Worm (Caenorhabditis elegans) whole organism, mixed stage, embryonic: ENCODE measurements around the gene pqn-76.
A peak's percentile ranks its signal among the peaks of the same experiment; 100 is the strongest.

Source experiments
- M03D4.4 ChIP-seq: sonication (generic microtip); optimal IDR thresholded peaks from 2 replicates; lab custom pipeline; 2017; ENCODE audit warnings: mild to moderate bottlenecking, missing genetic modification characterization, missing compliant biosample characterization
- bed-3 ChIP-seq: fragments of 200-800 bp; sonication (Bioruptor generic); optimal IDR thresholded peaks from 3 replicates; lab custom pipeline; 2018; ENCODE audit warnings: mild to moderate bottlenecking, missing genetic modification characterization, moderate library complexity, missing compliant biosample characterization
- blmp-1 ChIP-seq: fragments of 150-350 bp; optimal IDR thresholded peaks from 2 replicates; lab custom pipeline; 2014; ENCODE audit warnings: missing biosample characterization, missing genetic modification characterization
- ceh-39 ChIP-seq: fragments of 150-350 bp; optimal IDR thresholded peaks from 2 replicates; lab custom pipeline; 2014; ENCODE audit warnings: missing biosample characterization, missing genetic modification characterization
- ceh-43 ChIP-seq: fragments of 200-800 bp; sonication (Bioruptor generic); optimal IDR thresholded peaks from 2 replicates; lab custom pipeline; 2018; ENCODE audit warnings: mild to moderate bottlenecking, missing genetic modification characterization, moderate library complexity, missing compliant biosample characterization
- ceh-83 ChIP-seq: fragments of 200-800 bp; sonication (Bioruptor generic); optimal IDR thresholded peaks from 2 replicates; lab custom pipeline; 2018; ENCODE audit warnings: mild to moderate bottlenecking, missing genetic modification characterization, missing compliant biosample characterization
- ces-1 ChIP-seq: fragments of 150-350 bp; optimal IDR thresholded peaks from 2 replicates; lab custom pipeline; 2014; ENCODE audit warnings: missing biosample characterization, missing genetic modification reagents, missing genetic modification characterization
- cnd-1 ChIP-seq: fragments of 200-800 bp; sonication (Bioruptor generic); optimal IDR thresholded peaks from 2 replicates; lab custom pipeline; 2018; ENCODE audit warnings: mild to moderate bottlenecking, missing genetic modification characterization, missing compliant biosample characterization
- drap-1 ChIP-seq: fragments of 200-800 bp; sonication (Bioruptor generic); optimal IDR thresholded peaks from 3 replicates; lab custom pipeline; 2018; ENCODE audit warnings: mild to moderate bottlenecking, missing genetic modification characterization, missing compliant biosample characterization
- elt-1 ChIP-seq: sonication (generic microtip); optimal IDR thresholded peaks from 2 replicates; lab custom pipeline; 2017; ENCODE audit warnings: missing genetic modification characterization, mild to moderate bottlenecking, missing compliant biosample characterization, antibody characterized with exemption, moderate library complexity, borderline replicate concordance; ENCODE audit not compliant: insufficient read depth
- elt-3 ChIP-seq: fragments of 150-350 bp; optimal IDR thresholded peaks from 2 replicates; lab custom pipeline; 2014; ENCODE audit warnings: missing biosample characterization, missing genetic modification characterization
- flh-1 ChIP-seq: fragments of 200-800 bp; sonication (Bioruptor generic); optimal IDR thresholded peaks from 2 replicates; lab custom pipeline; 2018; ENCODE audit warnings: mild to moderate bottlenecking, missing genetic modification characterization, moderate library complexity, missing compliant biosample characterization
- ham-2 ChIP-seq: fragments of 200-800 bp; sonication (Bioruptor generic); optimal IDR thresholded peaks from 2 replicates; lab custom pipeline; 2018; ENCODE audit warnings: mild to moderate bottlenecking, missing genetic modification characterization, missing compliant biosample characterization
- hlh-1 ChIP-seq: fragments of 150-350 bp; optimal IDR thresholded peaks from 2 replicates; lab custom pipeline; 2014; ENCODE audit warnings: missing biosample characterization, missing genetic modification reagents, missing genetic modification characterization
- lin-13 ChIP-seq: fragments of 150-350 bp; optimal IDR thresholded peaks from 2 replicates; lab custom pipeline; 2014; ENCODE audit warnings: missing biosample characterization, missing genetic modification characterization
- lin-32 ChIP-seq: fragments of 200-800 bp; sonication (Bioruptor generic); optimal IDR thresholded peaks from 2 replicates; lab custom pipeline; 2018; ENCODE audit warnings: mild to moderate bottlenecking, missing genetic modification characterization, missing compliant biosample characterization
- lsy-2 ChIP-seq: fragments of 150-350 bp; optimal IDR thresholded peaks from 2 replicates; lab custom pipeline; 2014; ENCODE audit warnings: missing biosample characterization, missing genetic modification characterization
- mab-5 ChIP-seq: fragments of 150-350 bp; optimal IDR thresholded peaks from 2 replicates; lab custom pipeline; 2014; ENCODE audit warnings: missing biosample characterization, missing genetic modification characterization
- mep-1 ChIP-seq: fragments of 150-350 bp; optimal IDR thresholded peaks from 2 replicates; lab custom pipeline; 2017; ENCODE audit warnings: missing biosample characterization, missing genetic modification reagents, missing genetic modification characterization, inconsistent platforms
- mls-2 ChIP-seq: sonication (generic microtip); optimal IDR thresholded peaks from 2 replicates; lab custom pipeline; 2016; ENCODE audit warnings: mild to moderate bottlenecking, missing genetic modification characterization, moderate library complexity, missing compliant biosample characterization
- nhr-12 ChIP-seq: fragments of 150-350 bp; optimal IDR thresholded peaks from 2 replicates; lab custom pipeline; 2014; ENCODE audit warnings: missing biosample characterization, missing genetic modification characterization
- nhr-2 ChIP-seq: fragments of 150-350 bp; optimal IDR thresholded peaks from 2 replicates; lab custom pipeline; 2014; ENCODE audit warnings: missing biosample characterization, missing genetic modification characterization
- nhr-237 ChIP-seq: fragments of 150-350 bp; optimal IDR thresholded peaks from 2 replicates; lab custom pipeline; 2014; ENCODE audit warnings: missing biosample characterization, missing genetic modification characterization
- nhr-28 ChIP-seq: fragments of 150-350 bp; optimal IDR thresholded peaks from 2 replicates; lab custom pipeline; 2014; ENCODE audit warnings: missing biosample characterization, missing genetic modification characterization
- nhr-76 ChIP-seq: sonication (generic microtip); optimal IDR thresholded peaks from 2 replicates; lab custom pipeline; 2017; ENCODE audit warnings: missing biosample characterization, missing genetic modification characterization
- pha-4 ChIP-seq: fragments of 150-350 bp; optimal IDR thresholded peaks from 2 replicates; lab custom pipeline; 2018; ENCODE audit warnings: missing biosample characterization, missing genetic modification reagents, missing genetic modification characterization
- sem-2 ChIP-seq: fragments of 200-800 bp; sonication (Bioruptor generic); optimal IDR thresholded peaks from 2 replicates; lab custom pipeline; 2018; ENCODE audit warnings: mild to moderate bottlenecking, missing genetic modification characterization, missing compliant biosample characterization
- snpc-4 ChIP-seq: fragments of 150-350 bp; optimal IDR thresholded peaks from 2 replicates; lab custom pipeline; 2014; ENCODE audit warnings: missing biosample characterization, missing genetic modification characterization
- sptf-1 ChIP-seq: sonication (generic microtip); optimal IDR thresholded peaks from 2 replicates; lab custom pipeline; 2017; ENCODE audit warnings: mild to moderate bottlenecking, missing genetic modification characterization, moderate library complexity, missing compliant biosample characterization
- tbx-8 ChIP-seq: fragments of 200-800 bp; sonication (Bioruptor generic); optimal IDR thresholded peaks from 2 replicates; lab custom pipeline; 2018; ENCODE audit warnings: mild to moderate bottlenecking, missing genetic modification characterization, moderate library complexity, missing compliant biosample characterization
- unc-120 ChIP-seq: sonication (generic microtip); optimal IDR thresholded peaks from 2 replicates; lab custom pipeline; 2017; ENCODE audit warnings: missing genetic modification characterization, missing compliant biosample characterization; ENCODE audit not compliant: poor library complexity, severe bottlenecking
- unc-39 ChIP-seq: fragments of 150-350 bp; optimal IDR thresholded peaks from 2 replicates; lab custom pipeline; 2014; ENCODE audit warnings: missing biosample characterization, missing genetic modification characterization
- unc-62 ChIP-seq: fragments of 150-350 bp; optimal IDR thresholded peaks from 2 replicates; lab custom pipeline; 2014; ENCODE audit warnings: missing biosample characterization, missing genetic modification reagents, missing genetic modification characterization
- zip-8 ChIP-seq: fragments of 150-350 bp; optimal IDR thresholded peaks from 2 replicates; lab custom pipeline; 2014; ENCODE audit warnings: missing biosample characterization, missing genetic modification characterization
- ztf-11 ChIP-seq: fragments of 150-350 bp; optimal IDR thresholded peaks from 2 replicates; lab custom pipeline; 2014; ENCODE audit warnings: missing biosample characterization, missing genetic modification characterization

pqn-76 gene

ce11 chrIV:15561223-15561656 is 17.6 kb upstream of the pqn-76 start:
- TF ChIP-seq pha-4 (tag; lab: Kevin White, UChicago), result peak; percentile 54
- TF ChIP-seq ceh-83 (GFP tag; lab: Kevin White, UChicago), result no peak
- TF ChIP-seq tbx-8 (GFP tag; lab: Kevin White, UChicago), result no peak
- TF ChIP-seq lin-32 (GFP tag; lab: Kevin White, UChicago), result no peak
- TF ChIP-seq mls-2 (tag; lab: Kevin White, UChicago), result peak; percentile 66
- TF ChIP-seq mep-1 (tag; lab: Kevin White, UChicago), result peak; percentile 37
- TF ChIP-seq ceh-43 (GFP tag; lab: Kevin White, UChicago), result no peak
- peak; percentile 46 for TF ChIP-seq lsy-2
- TF ChIP-seq ztf-11 (tag; lab: Kevin White, UChicago), result no peak
- no peak for TF ChIP-seq blmp-1 (tag; lab: Kevin White, UChicago)
- TF ChIP-seq M03D4.4 (tag; lab: Kevin White, UChicago), result peak; percentile 47
- TF ChIP-seq unc-120, result peak; percentile 26
- no peak for TF ChIP-seq unc-39 (tag; lab: Kevin White, UChicago)
- TF ChIP-seq nhr-237 (tag; lab: Kevin White, UChicago), result no peak
- peak; percentile 17 for TF ChIP-seq nhr-2 (tag; lab: Kevin White, UChicago)
- no peak for TF ChIP-seq mab-5
- TF ChIP-seq sem-2, result no peak
- no peak for TF ChIP-seq flh-1 (GFP tag; lab: Kevin White, UChicago)
- TF ChIP-seq elt-3, result no peak
- no peak for TF ChIP-seq ceh-39
- TF ChIP-seq unc-62 (GFP tag; lab: Kevin White, UChicago), result no peak
- no peak for TF ChIP-seq elt-1 (tag; lab: Kevin White, UChicago)
- TF ChIP-seq ces-1 (GFP tag; lab: Kevin White, UChicago), result peak; percentile 81
- TF ChIP-seq snpc-4 (tag; lab: Kevin White, UChicago), result no peak
- peak; percentile 71 for TF ChIP-seq sptf-1 (tag; lab: Kevin White, UChicago)
- no peak for TF ChIP-seq nhr-76 (tag; lab: Kevin White, UChicago)
- peak; percentile 33 for TF ChIP-seq cnd-1 (tag; lab: Kevin White, UChicago)
- no peak for TF ChIP-seq nhr-28
- TF ChIP-seq nhr-12 (tag; lab: Kevin White, UChicago), result no peak
- TF ChIP-seq zip-8 (tag; lab: Kevin White, UChicago), result no peak
- no peak for TF ChIP-seq hlh-1 (tag; lab: Kevin White, UChicago)
- TF ChIP-seq lin-13 (tag; lab: Kevin White, UChicago), result peak; percentile 57
- TF ChIP-seq bed-3 (GFP tag; lab: Kevin White, UChicago), result no peak
- no peak for TF ChIP-seq ham-2 (GFP tag; lab: Kevin White, UChicago)
- TF ChIP-seq drap-1 (GFP tag; lab: Kevin White, UChicago), result no peak

ce11 chrIV:15564327-15564726 is 14.6 kb upstream of the pqn-76 start, which contains the start of gene Y105C5A.1:
Gene Y105C5A.1, minus strand, starts transcription at chrIV:15564427.
- TF ChIP-seq cnd-1 (tag; lab: Kevin White, UChicago), result no peak
- TF ChIP-seq unc-39 (tag; lab: Kevin White, UChicago), result no peak
- TF ChIP-seq nhr-76 (tag; lab: Kevin White, UChicago), result no peak
- no peak for TF ChIP-seq sptf-1 (tag; lab: Kevin White, UChicago)
- no peak for TF ChIP-seq ceh-39
- TF ChIP-seq elt-3, result no peak
- no peak for TF ChIP-seq flh-1 (GFP tag; lab: Kevin White, UChicago)
- no peak for TF ChIP-seq drap-1 (GFP tag; lab: Kevin White, UChicago)
- no peak for TF ChIP-seq lin-13 (tag; lab: Kevin White, UChicago)
- TF ChIP-seq blmp-1 (tag; lab: Kevin White, UChicago), result no peak
- no peak for TF ChIP-seq unc-120
- no peak for TF ChIP-seq unc-62 (GFP tag; lab: Kevin White, UChicago)
- TF ChIP-seq mls-2 (tag; lab: Kevin White, UChicago), result no peak
- no peak for TF ChIP-seq ceh-83 (GFP tag; lab: Kevin White, UChicago)
- no peak for TF ChIP-seq bed-3 (GFP tag; lab: Kevin White, UChicago)

ce11 chrIV:15570770-15571169 is 8.1 kb upstream of the pqn-76 start:
- TF ChIP-seq cnd-1 (tag; lab: Kevin White, UChicago) (no peak), nhr-237 (tag; lab: Kevin White, UChicago) (peak; percentile 63), ztf-11 (tag; lab: Kevin White, UChicago) (peak; percentile 25), nhr-28 (no peak), unc-120 (no peak), lin-32 (GFP tag; lab: Kevin White, UChicago) (no peak), zip-8 (tag; lab: Kevin White, UChicago) (no peak), sem-2 (no peak), elt-3 (peak; percentile 81), nhr-12 (tag; lab: Kevin White, UChicago) (no peak), lsy-2 (peak; percentile 97), snpc-4 (tag; lab: Kevin White, UChicago) (no peak), hlh-1 (tag; lab: Kevin White, UChicago) (peak; percentile 41), mep-1 (tag; lab: Kevin White, UChicago) (peak; percentile 43), nhr-76 (tag; lab: Kevin White, UChicago) (no peak), M03D4.4 (tag; lab: Kevin White, UChicago) (no peak), bed-3 (GFP tag; lab: Kevin White, UChicago) (no peak), ceh-39 (no peak), mab-5 (peak; percentile 36), lin-13 (tag; lab: Kevin White, UChicago) (peak; percentile 29), elt-1 (tag; lab: Kevin White, UChicago) (peak; percentile 22), flh-1 (GFP tag; lab: Kevin White, UChicago) (no peak), ces-1 (GFP tag; lab: Kevin White, UChicago) (peak; percentile 89), ham-2 (GFP tag; lab: Kevin White, UChicago) (peak; percentile 74), blmp-1 (tag; lab: Kevin White, UChicago) (no peak), unc-39 (tag; lab: Kevin White, UChicago) (no peak), nhr-2 (tag; lab: Kevin White, UChicago) (peak; percentile 52), ceh-43 (GFP tag; lab: Kevin White, UChicago) (no peak), ceh-83 (GFP tag; lab: Kevin White, UChicago) (peak; percentile 77), drap-1 (GFP tag; lab: Kevin White, UChicago) (no peak), unc-62 (GFP tag; lab: Kevin White, UChicago) (peak; percentile 93), tbx-8 (GFP tag; lab: Kevin White, UChicago) (no peak), pha-4 (tag; lab: Kevin White, UChicago) (peak; percentile 89), sptf-1 (tag; lab: Kevin White, UChicago) (peak; percentile 52)
